Worm (Caenorhabditis elegans) whole organism, young adult: Measurements from ENCODE around the gene H04M03.11.

Experiments
- B0019.2 ChIP-seq: fragments of 200-800 bp; sonication (Bioruptor generic); conservative IDR thresholded peaks from 2 replicates; pipeline ENCODE4 v1.3.6; 2022; ENCODE audit warnings: missing genetic modification reagents, missing genetic modification characterization, missing compliant biosample characterization
- C17E4.6 ChIP-seq: fragments of 200-800 bp; sonication (Bioruptor generic); IDR thresholded peaks from 2 replicates; pipeline ENCODE4 v1.3.6; 2022; ENCODE audit warnings: missing genetic modification reagents, missing genetic modification characterization, missing compliant biosample characterization
- F23B12.7 ChIP-seq: sonication (generic microtip); optimal IDR thresholded peaks from 2 replicates; lab custom pipeline; 2017; ENCODE audit warnings: missing genetic modification characterization, mild to moderate bottlenecking, missing compliant biosample characterization, antibody characterized with exemption, moderate library complexity; ENCODE audit not compliant: insufficient read depth
- F39B2.1 ChIP-seq: fragments of 200-800 bp; sonication (Bioruptor generic); IDR thresholded peaks from 2 replicates; pipeline ENCODE4 v1.3.6; 2022; ENCODE audit warnings: missing genetic modification reagents, missing genetic modification characterization, missing compliant biosample characterization
- F49E8.2 ChIP-seq: sonication (generic microtip); optimal IDR thresholded peaks from 3 replicates; lab custom pipeline; 2017; ENCODE audit warnings: missing genetic modification characterization, mild to moderate bottlenecking, missing compliant biosample characterization, antibody characterized with exemption, moderate library complexity; ENCODE audit not compliant: insufficient read depth
- dpl-1 ChIP-seq: fragments of 150-350 bp; optimal IDR thresholded peaks from 2 replicates; lab custom pipeline; 2014; ENCODE audit warnings: missing biosample characterization, missing genetic modification reagents, missing genetic modification characterization
- nfya-2 ChIP-seq: fragments of 200-800 bp; sonication (Bioruptor generic); IDR thresholded peaks from 2 replicates; pipeline ENCODE4 v1.3.6; 2022; ENCODE audit warnings: missing genetic modification reagents, missing genetic modification characterization, missing compliant biosample characterization
- pha-4 ChIP-seq: fragments of 150-350 bp; sonication (generic microtip); optimal IDR thresholded peaks from 2 replicates; lab custom pipeline; 2014; ENCODE audit warnings: missing biosample characterization, missing genetic modification reagents, missing genetic modification characterization
- repo-1 ChIP-seq: sonication (generic microtip); optimal IDR thresholded peaks from 2 replicates; lab custom pipeline; 2017; ENCODE audit warnings: mild to moderate bottlenecking, missing genetic modification characterization, missing compliant biosample characterization
- sdz-38 ChIP-seq: sonication (generic microtip); optimal IDR thresholded peaks from 2 replicates; lab custom pipeline; 2016; ENCODE audit warnings: missing genotype, missing genetic modification characterization, missing compliant biosample characterization
- sptf-2 ChIP-seq: fragments of 200-800 bp; sonication (Bioruptor generic); optimal IDR thresholded peaks from 2 replicates; lab custom pipeline; 2018; ENCODE audit warnings: mild to moderate bottlenecking, missing genetic modification characterization, missing compliant biosample characterization
- ztf-3 ChIP-seq: fragments of 200-800 bp; sonication (Bioruptor generic); optimal IDR thresholded peaks from 2 replicates; lab custom pipeline; 2018; ENCODE audit warnings: mild to moderate bottlenecking, missing genetic modification characterization, missing compliant biosample characterization

- no peak for TF ChIP-seq sdz-38
- TF ChIP-seq F39B2.1 (GFP tag; lab: Robert Waterston, UW), result no peak
- no peak for TF ChIP-seq nfya-2 (GFP tag; lab: Robert Waterston, UW)
- TF ChIP-seq F49E8.2 (tag; lab: Kevin White, UChicago), result no peak
- no peak for TF ChIP-seq repo-1
- TF ChIP-seq F23B12.7, result no peak
- no peak for TF ChIP-seq dpl-1
- TF ChIP-seq ztf-3 (GFP tag; lab: Kevin White, UChicago), result no peak
- no peak for TF ChIP-seq pha-4 (tag; lab: Kevin White, UChicago)
- TF ChIP-seq B0019.2 (GFP tag; lab: Robert Waterston, UW), result no peak
- TF ChIP-seq sptf-2 (GFP tag; lab: Kevin White, UChicago), result no peak
- TF ChIP-seq C17E4.6, result no peak
Measured at ce11 chrIV:5865818-5866217, 18.6 kb downstream of the H04M03.11 start, which contains the start of gene spe-27.
